Fruit fly (Drosophila melanogaster) whole organism, adult: ENCODE data around the gene beta'COP.

Source experiments
- CG11617 ChIP-seq: fragments of 200-800 bp; sonication (Bioruptor generic); optimal IDR thresholded peaks from 2 replicates; lab custom pipeline; 2017; ENCODE audit warnings: mild to moderate bottlenecking, missing biosample characterization, missing genetic modification reagents, missing genetic modification characterization
- CG12768 ChIP-seq: fragments of 200-800 bp; sonication (Bioruptor generic); optimal IDR thresholded peaks from 2 replicates; lab custom pipeline; 2017; ENCODE audit warnings: missing biosample characterization, missing genetic modification characterization, mild to moderate bottlenecking, moderate library complexity, missing genetic modification reagents
- CG14711 ChIP-seq: fragments of 200-800 bp; sonication (Bioruptor generic); optimal IDR thresholded peaks from 2 replicates; lab custom pipeline; 2018; ENCODE audit warnings: missing biosample characterization, mild to moderate bottlenecking, missing genetic modification characterization, moderate library complexity
- CG1620 ChIP-seq: fragments of 200-800 bp; sonication (Bioruptor generic); optimal IDR thresholded peaks from 2 replicates; lab custom pipeline; 2016; ENCODE audit warnings: missing biosample characterization, missing genetic modification characterization
- CG33017 ChIP-seq: fragments of 200-800 bp; sonication (Bioruptor generic); optimal IDR thresholded peaks from 2 replicates; lab custom pipeline; 2018; ENCODE audit warnings: missing biosample characterization, mild to moderate bottlenecking, missing genetic modification characterization, moderate library complexity
- CG5204 ChIP-seq: fragments of 200-800 bp; sonication (Bioruptor generic); optimal IDR thresholded peaks from 2 replicates; lab custom pipeline; 2016; ENCODE audit warnings: missing biosample characterization, missing genetic modification characterization
- CG7045 ChIP-seq: fragments of 200-800 bp; sonication (Bioruptor generic); optimal IDR thresholded peaks from 2 replicates; lab custom pipeline; 2017; ENCODE audit warnings: missing biosample characterization, mild to moderate bottlenecking, missing genetic modification characterization
- CG7101 ChIP-seq: fragments of 200-800 bp; sonication (Bioruptor generic); optimal IDR thresholded peaks from 2 replicates; lab custom pipeline; 2018; ENCODE audit warnings: missing biosample characterization, mild to moderate bottlenecking, missing genetic modification characterization, moderate library complexity
- Clk ChIP-seq: fragments of 200-800 bp; sonication (Bioruptor generic); optimal IDR thresholded peaks from 2 replicates; lab custom pipeline; 2017; ENCODE audit warnings: missing biosample characterization, missing genetic modification characterization
- Crg-1 ChIP-seq: fragments of 200-800 bp; sonication (Bioruptor generic); optimal IDR thresholded peaks from 2 replicates; lab custom pipeline; 2016; ENCODE audit warnings: missing biosample characterization, missing genetic modification characterization
- Hr96 ChIP-seq: fragments of 200-800 bp; sonication (Bioruptor generic); optimal IDR thresholded peaks from 2 replicates; lab custom pipeline; 2016; ENCODE audit warnings: missing biosample characterization, missing genetic modification characterization
- Mnt ChIP-seq: fragments of 200-800 bp; sonication (Bioruptor generic); optimal IDR thresholded peaks from 2 replicates; lab custom pipeline; 2016; ENCODE audit warnings: missing biosample characterization, mild to moderate bottlenecking, missing genetic modification characterization
- bab1 ChIP-seq: fragments of 200-800 bp; sonication (Bioruptor generic); optimal IDR thresholded peaks from 3 replicates; lab custom pipeline; 2019; ENCODE audit warnings: missing biosample characterization, mild to moderate bottlenecking, missing genetic modification characterization, moderate library complexity
- cic ChIP-seq: fragments of 200-800 bp; sonication (Bioruptor generic); optimal IDR thresholded peaks from 2 replicates; lab custom pipeline; 2017; ENCODE audit warnings: missing biosample characterization, mild to moderate bottlenecking, missing genetic modification characterization, moderate library complexity
- cnc ChIP-seq, 2 experiments: fragments of >200 bp; optimal IDR thresholded peaks; 2 replicates each; lab custom pipeline; 2017
- kay ChIP-seq: fragments of 200-800 bp; sonication (Bioruptor generic); peaks from one replicate; lab custom pipeline; 2016; ENCODE audit warnings: missing biosample characterization, missing genetic modification characterization, borderline replicate concordance
- ovo ChIP-seq: fragments of 200-800 bp; sonication (Bioruptor generic); optimal IDR thresholded peaks from 2 replicates; lab custom pipeline; 2016; ENCODE audit warnings: missing biosample characterization, missing genetic modification characterization
- pad ChIP-seq: fragments of 200-800 bp; sonication (Bioruptor generic); optimal IDR thresholded peaks from 3 replicates; lab custom pipeline; 2017; ENCODE audit warnings: missing biosample characterization, missing genetic modification characterization, mild to moderate bottlenecking, moderate library complexity, missing genetic modification reagents
- tj ChIP-seq: fragments of 200-800 bp; sonication (Bioruptor generic); optimal IDR thresholded peaks from 3 replicates; lab custom pipeline; 2017; ENCODE audit warnings: missing biosample characterization, mild to moderate bottlenecking, missing genetic modification characterization, moderate library complexity
- toe ChIP-seq: fragments of 200-800 bp; sonication (Bioruptor generic); optimal IDR thresholded peaks from 2 replicates; lab custom pipeline; 2016; ENCODE audit warnings: missing biosample characterization, missing genetic modification characterization

beta'COP gene

DNA sequence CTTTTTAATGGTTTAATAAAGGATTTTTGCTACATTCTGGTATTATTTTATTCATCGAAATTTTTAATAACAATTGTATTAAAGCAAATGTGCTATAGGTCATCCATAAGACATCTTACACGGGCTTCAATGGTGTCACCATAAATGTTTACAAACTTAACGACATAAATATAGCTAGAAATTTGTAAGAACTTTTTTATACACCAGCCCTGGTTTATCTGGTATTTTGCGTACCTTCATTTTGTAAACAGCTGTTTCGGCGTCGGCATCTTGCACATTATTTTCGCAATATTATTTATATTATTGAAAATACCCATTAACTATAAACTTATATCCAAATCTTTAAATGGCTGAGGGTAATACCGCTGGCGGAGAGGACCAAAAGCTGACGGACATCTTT is 11.3 kb upstream of the beta'COP start, which contains the start of gene Tap42:
TSS of gene Tap42 (plus strand) at position 240 of the 400 bp plus-strand sequence.
- TF ChIP-seq bab1 (GFP tag; lab: Kevin White, UChicago) (peak; percentile 47), CG1620 (GFP tag; lab: Kevin White, UChicago) (no peak), Mnt (GFP tag; lab: Kevin White, UChicago) (peak; percentile 30), CG33017 (tag; lab: Kevin White, UChicago) (peak; percentile 26), cic (peak; percentile 22), CG7101 (peak; percentile 34), cnc (optimal IDR thresholded peaks at IDR 0.05; lab: Kevin White, UChicago) (no peak)

DNA sequence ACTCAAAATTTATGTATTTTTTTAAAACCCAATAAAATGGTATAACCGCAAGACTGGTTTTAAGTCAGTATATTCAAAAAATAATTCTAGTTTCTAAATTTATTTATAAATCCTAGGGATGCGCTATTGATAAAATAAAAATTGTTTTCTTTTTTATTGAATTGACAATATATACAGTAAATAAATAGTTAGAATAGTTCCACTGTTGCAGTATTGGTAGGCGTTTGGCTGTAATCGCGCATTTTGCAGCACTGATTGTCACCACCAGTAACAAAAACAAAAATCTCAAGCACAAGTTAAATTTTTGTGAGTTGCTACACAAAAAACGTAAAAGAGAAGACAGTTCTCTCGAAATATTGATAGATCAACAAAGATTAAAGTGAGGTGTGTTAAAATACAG is 9.8 kb upstream of the beta'COP start, which contains the start of gene CG31855:
TSS of gene CG31855 (plus strand) at position 265 of the 400 bp plus-strand sequence.
- TF ChIP-seq ovo (GFP tag; lab: Kevin White, UChicago) (peak; percentile 75), CG7045 (GFP tag; lab: Kevin White, UChicago) (peak; percentile 83), cnc (optimal IDR thresholded peaks at IDR 0.05; lab: Kevin White, UChicago) (no peak), tj (GFP tag; lab: Kevin White, UChicago) (peak; percentile 50), pad (GFP tag; lab: Kevin White, UChicago) (peak; percentile 84), CG14711 (tag; lab: Kevin White, UChicago) (peak; percentile 82), cic (peak; percentile 78), CG11617 (GFP tag; lab: Kevin White, UChicago) (peak; percentile 85), Crg-1 (GFP tag; lab: Kevin White, UChicago) (peak; percentile 96), Hr96 (peak; percentile 80), kay (GFP tag; lab: Kevin White, UChicago) (no peak), Mnt (GFP tag; lab: Kevin White, UChicago) (peak; percentile 92), CG7101 (peak; percentile 93), CG5204 (GFP tag; lab: Kevin White, UChicago) (peak; percentile 86), CG33017 (tag; lab: Kevin White, UChicago) (peak; percentile 92), CG1620 (GFP tag; lab: Kevin White, UChicago) (peak; percentile 96), CG12768 (peak; percentile 93), bab1 (GFP tag; lab: Kevin White, UChicago) (peak; percentile 94), toe (GFP tag; lab: Kevin White, UChicago) (peak; percentile 80), Clk (GFP tag; lab: Kevin White, UChicago) (peak; percentile 75)

DNA sequence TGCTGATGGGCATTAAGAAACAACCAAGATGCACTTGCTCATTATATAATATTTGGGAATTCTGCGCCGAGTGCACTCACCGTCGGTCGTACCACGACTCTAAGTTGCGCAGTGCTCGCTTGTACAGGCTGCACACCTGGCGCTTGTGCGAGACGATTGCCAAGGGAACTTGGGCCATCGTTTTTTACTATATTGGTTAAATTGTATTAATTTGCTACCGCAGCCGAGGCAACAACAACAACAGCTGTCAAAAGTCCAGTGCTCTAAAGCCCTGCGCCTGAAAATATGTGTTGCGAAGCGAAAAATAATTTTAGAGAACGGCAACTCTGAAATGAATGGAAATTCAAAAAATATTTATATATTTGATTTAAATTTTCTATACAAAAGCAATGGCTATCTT is 7.9 kb upstream of the beta'COP start, which contains the start of gene ND-B22:
TSS of gene ND-B22 (minus strand) at position 349 of the 400 bp plus-strand sequence.
- TF ChIP-seq CG12768: peak; percentile 84
- peak; percentile 49 for TF ChIP-seq toe (GFP tag; lab: Kevin White, UChicago)
- peak; percentile 57 for TF ChIP-seq CG5204 (GFP tag; lab: Kevin White, UChicago)
- peak; percentile 97 for TF ChIP-seq CG14711 (tag; lab: Kevin White, UChicago)
- TF ChIP-seq tj (GFP tag; lab: Kevin White, UChicago): peak; percentile 4
- peak; percentile 41 for TF ChIP-seq Hr96
- TF ChIP-seq CG7045 (GFP tag; lab: Kevin White, UChicago): peak; percentile 41
- peak; percentile 79 for TF ChIP-seq Mnt (GFP tag; lab: Kevin White, UChicago)
- no peak for TF ChIP-seq cnc (optimal IDR thresholded peaks at IDR 0.05; lab: Kevin White, UChicago)
- peak; percentile 62 for TF ChIP-seq ovo (GFP tag; lab: Kevin White, UChicago)
- TF ChIP-seq kay (GFP tag; lab: Kevin White, UChicago): no peak
- TF ChIP-seq Clk (GFP tag; lab: Kevin White, UChicago): no peak
- TF ChIP-seq bab1 (GFP tag; lab: Kevin White, UChicago): peak; percentile 81
- TF ChIP-seq CG11617 (GFP tag; lab: Kevin White, UChicago): peak; percentile 51
- peak; percentile 77 for TF ChIP-seq pad (GFP tag; lab: Kevin White, UChicago)
- TF ChIP-seq CG1620 (GFP tag; lab: Kevin White, UChicago): peak; percentile 90
- peak; percentile 91 for TF ChIP-seq Crg-1 (GFP tag; lab: Kevin White, UChicago)
- peak; percentile 36 for TF ChIP-seq cic
- TF ChIP-seq CG33017 (tag; lab: Kevin White, UChicago): peak; percentile 55
- peak; percentile 84 for TF ChIP-seq CG7101

DNA sequence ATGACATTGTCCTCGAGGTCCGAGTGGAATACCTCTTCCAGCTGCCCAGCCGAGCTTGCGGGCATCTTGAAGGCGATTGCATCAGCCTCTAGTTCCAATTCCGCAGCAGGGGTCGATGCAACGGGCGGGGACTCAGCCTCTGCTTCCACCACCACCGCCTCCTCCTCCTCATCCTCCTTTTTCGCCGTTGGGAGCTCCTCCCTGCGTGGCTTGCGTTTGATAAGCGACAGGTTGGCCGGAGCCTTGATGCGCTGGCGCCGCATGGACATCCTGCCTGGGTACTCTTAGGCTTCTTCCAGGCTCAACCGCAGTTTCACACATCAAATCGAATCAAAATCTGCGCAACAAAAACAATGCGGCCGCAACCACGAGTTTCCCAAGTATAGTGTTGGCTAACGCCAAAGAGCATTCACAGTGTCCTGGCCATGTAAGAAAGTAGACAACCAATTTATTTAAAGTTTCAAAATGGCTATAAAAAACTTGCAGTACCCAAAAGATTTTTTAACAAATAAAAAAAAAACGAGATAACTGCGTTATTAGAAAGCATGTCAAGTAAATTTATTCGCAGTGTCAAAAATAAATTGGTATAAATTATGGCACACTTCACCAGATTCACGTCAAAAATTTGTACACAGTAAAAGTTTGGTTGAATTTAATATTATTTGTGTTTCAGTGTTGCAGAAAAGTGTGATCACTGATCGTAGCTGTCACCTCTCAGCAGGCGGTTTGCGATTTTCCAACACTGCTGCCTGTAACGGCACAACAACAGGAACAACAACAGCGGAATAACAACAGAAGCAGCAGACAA is 5.1 kb upstream of the beta'COP start, which contains the start of the genes Bdp1 and CG6565:
TSS of gene Bdp1 (minus strand) at position 456 of the 808 bp plus-strand sequence.
TSS of gene CG6565 (plus strand) at position 585 of the 808 bp plus-strand sequence.
- peak; percentile 97 for TF ChIP-seq ovo (GFP tag; lab: Kevin White, UChicago)
- peak; percentile 97 for TF ChIP-seq Mnt (GFP tag; lab: Kevin White, UChicago)
- peak; percentile 98 for TF ChIP-seq CG12768
- TF ChIP-seq CG7045 (GFP tag; lab: Kevin White, UChicago): peak; percentile 95
- no peak for TF ChIP-seq cnc (optimal IDR thresholded peaks at IDR 0.05; lab: Kevin White, UChicago)
- peak; percentile 90 for TF ChIP-seq CG14711 (tag; lab: Kevin White, UChicago)
- peak; percentile 97 for TF ChIP-seq Clk (GFP tag; lab: Kevin White, UChicago)
- no peak for TF ChIP-seq kay (GFP tag; lab: Kevin White, UChicago)
- TF ChIP-seq bab1 (GFP tag; lab: Kevin White, UChicago): peak; percentile 96
- peak; percentile 99 for TF ChIP-seq Crg-1 (GFP tag; lab: Kevin White, UChicago)
- TF ChIP-seq cic: peak; percentile 69
- peak; percentile 88 for TF ChIP-seq tj (GFP tag; lab: Kevin White, UChicago)
- TF ChIP-seq CG7101: peak; percentile 97
- peak; percentile 93 for TF ChIP-seq CG33017 (tag; lab: Kevin White, UChicago)
- peak; percentile 99 for TF ChIP-seq toe (GFP tag; lab: Kevin White, UChicago)
- peak; percentile 99 for TF ChIP-seq Hr96
- peak; percentile 99 for TF ChIP-seq CG1620 (GFP tag; lab: Kevin White, UChicago)
- TF ChIP-seq CG11617 (GFP tag; lab: Kevin White, UChicago): peak; percentile 98
- peak; percentile 98 for TF ChIP-seq CG5204 (GFP tag; lab: Kevin White, UChicago)
- TF ChIP-seq pad (GFP tag; lab: Kevin White, UChicago): peak; percentile 94
